Worm (Caenorhabditis elegans) whole organism, young adult: ENCODE measurements around the gene fbxa-183.

ENCODE experiments used
- F10E7.11 ChIP-seq: sonication (generic microtip); optimal IDR thresholded peaks from 2 replicates; lab custom pipeline; 2017; ENCODE audit warnings: mild to moderate bottlenecking, missing genetic modification characterization, moderate library complexity, missing compliant biosample characterization
- F22D6.2 ChIP-seq: sonication (generic microtip); optimal IDR thresholded peaks from 2 replicates; lab custom pipeline; 2016; ENCODE audit warnings: mild to moderate bottlenecking, missing genetic modification characterization, missing compliant biosample characterization
- F39B2.1 ChIP-seq: fragments of 200-800 bp; sonication (Bioruptor generic); IDR thresholded peaks from 2 replicates; pipeline ENCODE4 v1.3.6; 2022; ENCODE audit warnings: missing genetic modification reagents, missing genetic modification characterization, missing compliant biosample characterization
- K11D2.4 ChIP-seq: fragments of 200-800 bp; sonication (Bioruptor generic); IDR thresholded peaks from 2 replicates; pipeline ENCODE4 v1.3.6; 2022; ENCODE audit warnings: missing genetic modification reagents, missing genetic modification characterization, missing compliant biosample characterization
- Y53G8AR.9 ChIP-seq: fragments of 200-800 bp; sonication (Bioruptor generic); conservative IDR thresholded peaks from 2 replicates; pipeline ENCODE4 v1.3.6; 2022; ENCODE audit warnings: missing genetic modification reagents, missing genetic modification characterization, missing compliant biosample characterization
- ZK185.1 ChIP-seq: sonication (generic microtip); optimal IDR thresholded peaks from 2 replicates; lab custom pipeline; 2016; ENCODE audit warnings: mild to moderate bottlenecking, missing genetic modification characterization, missing compliant biosample characterization; ENCODE audit not compliant: poor library complexity, severe bottlenecking
- aptf-2 ChIP-seq: fragments of 200-800 bp; sonication (Bioruptor generic); conservative IDR thresholded peaks from 2 replicates; pipeline ENCODE4 v1.3.6; 2022; ENCODE audit warnings: missing genetic modification reagents, missing genetic modification characterization, missing compliant biosample characterization
- atf-7 ChIP-seq: sonication (generic microtip); optimal IDR thresholded peaks from 2 replicates; lab custom pipeline; 2017; ENCODE audit warnings: mild to moderate bottlenecking, missing genetic modification characterization, missing compliant biosample characterization
- attf-6 ChIP-seq: fragments of 200-800 bp; sonication (Bioruptor generic); IDR thresholded peaks from 2 replicates; pipeline ENCODE4 v1.3.6; 2022; ENCODE audit warnings: missing genetic modification reagents, missing genetic modification characterization, missing compliant biosample characterization
- ccch-3 ChIP-seq: fragments of 200-800 bp; sonication (Bioruptor generic); optimal IDR thresholded peaks from 2 replicates; lab custom pipeline; 2018; ENCODE audit warnings: mild to moderate bottlenecking, missing genetic modification characterization, missing compliant biosample characterization
- cebp-1 ChIP-seq, 2 experiments: fragments of 200-800 bp in 1 of 2; sonication (Bioruptor generic) in 1 of 2; sonication (generic microtip) in 1 of 2; IDR thresholded peaks in 1 of 2; optimal IDR thresholded peaks in 1 of 2; 2 replicates each; pipeline versions ENCODE4 v1.3.6 to Lab custom; 2017 to 2022; ENCODE audit warnings: missing compliant biosample characterization in 2 of 2, missing genetic modification characterization in 2 of 2, mild to moderate bottlenecking in 1 of 2, missing genetic modification reagents in 1 of 2, moderate library complexity in 1 of 2
- cebp-2 ChIP-seq: fragments of 200-800 bp; sonication (Bioruptor generic); IDR thresholded peaks from 2 replicates; pipeline ENCODE4 v1.3.6; 2022; ENCODE audit warnings: missing genetic modification characterization, missing compliant biosample characterization
- ceh-58 ChIP-seq: fragments of 200-800 bp; sonication (Bioruptor generic); IDR thresholded peaks from 2 replicates; pipeline ENCODE4 v1.3.6; 2022; ENCODE audit warnings: missing genetic modification characterization, missing compliant biosample characterization
- ceh-79 ChIP-seq: sonication (generic microtip); optimal IDR thresholded peaks from 2 replicates; lab custom pipeline; 2017; ENCODE audit warnings: mild to moderate bottlenecking, missing genetic modification characterization, missing compliant biosample characterization
- dox-1 ChIP-seq: fragments of 200-800 bp; sonication (Bioruptor generic); IDR thresholded peaks from 2 replicates; pipeline ENCODE4 v1.3.6; 2022; ENCODE audit warnings: missing genetic modification reagents, missing genetic modification characterization, missing compliant biosample characterization
- ekl-4 ChIP-seq: fragments of 200-800 bp; sonication (Bioruptor generic); IDR thresholded peaks from 2 replicates; pipeline ENCODE4 v1.3.6; 2022; ENCODE audit warnings: missing genetic modification reagents, missing genetic modification characterization, missing compliant biosample characterization
- ets-4 ChIP-seq: fragments of 200-800 bp; sonication (Bioruptor generic); optimal IDR thresholded peaks from 2 replicates; lab custom pipeline; 2018; ENCODE audit warnings: mild to moderate bottlenecking, missing genetic modification characterization, missing compliant biosample characterization
- gei-17 ChIP-seq: fragments of 200-800 bp; sonication (Bioruptor generic); optimal IDR thresholded peaks from 2 replicates; lab custom pipeline; 2018; ENCODE audit warnings: mild to moderate bottlenecking, missing genetic modification characterization, missing compliant biosample characterization
- him-1 ChIP-seq: sonication (generic microtip); optimal IDR thresholded peaks from 2 replicates; lab custom pipeline; 2016; ENCODE audit warnings: missing genotype, missing genetic modification reagents, missing genetic modification characterization, missing compliant biosample characterization
- hlh-12 ChIP-seq: sonication (generic microtip); optimal IDR thresholded peaks from 2 replicates; lab custom pipeline; 2016; ENCODE audit warnings: missing genetic modification characterization, missing compliant biosample characterization
- hsf-1 ChIP-seq: fragments of 200-800 bp; sonication (Bioruptor generic); IDR thresholded peaks from 2 replicates; pipeline ENCODE4 v1.3.6; 2022; ENCODE audit warnings: missing genetic modification reagents, missing genetic modification characterization, missing compliant biosample characterization
- let-607 ChIP-seq, 2 experiments: fragments of 200-800 bp in 1 of 2; sonication (Bioruptor generic) in 1 of 2; sonication (generic microtip) in 1 of 2; optimal IDR thresholded peaks; 2 replicates each; lab custom pipeline; 2016 to 2018; ENCODE audit warnings: mild to moderate bottlenecking in 2 of 2, missing compliant biosample characterization in 2 of 2, missing genetic modification characterization in 2 of 2, moderate library complexity in 2 of 2, missing genotype in 1 of 2
- lin-26 ChIP-seq: fragments of 200-800 bp; sonication (Bioruptor generic); IDR thresholded peaks from 2 replicates; pipeline ENCODE4 v1.3.6; 2022; ENCODE audit warnings: missing genetic modification reagents, missing genetic modification characterization, missing compliant biosample characterization
- lin-35 ChIP-seq, 3 experiments: fragments of 150-350 bp in 2 of 3; sonication (generic microtip) in 1 of 3; optimal IDR thresholded peaks; 2 replicates each; lab custom pipeline; 2014 to 2018; ENCODE audit warnings: missing biosample characterization in 3 of 3, missing genetic modification characterization in 3 of 3, missing genetic modification reagents in 3 of 3
- madf-8 ChIP-seq: fragments of 200-800 bp; sonication (Bioruptor generic); conservative IDR thresholded peaks from 2 replicates; pipeline ENCODE4 v1.3.6; 2022; ENCODE audit warnings: missing genetic modification reagents, missing genetic modification characterization, missing compliant biosample characterization
- nhr-80 ChIP-seq: sonication (generic microtip); optimal IDR thresholded peaks from 2 replicates; lab custom pipeline; 2016; ENCODE audit warnings: missing genetic modification characterization, missing compliant biosample characterization
- nhr-90 ChIP-seq: sonication (generic microtip); optimal IDR thresholded peaks from 2 replicates; lab custom pipeline; 2016; ENCODE audit warnings: missing genotype, mild to moderate bottlenecking, missing genetic modification characterization, missing compliant biosample characterization
- pbrm-1 ChIP-seq: fragments of 200-800 bp; sonication (Bioruptor generic); IDR thresholded peaks from 2 replicates; pipeline ENCODE4 v1.3.6; 2022; ENCODE audit warnings: missing genetic modification reagents, missing genetic modification characterization, missing compliant biosample characterization
- pha-4 ChIP-seq: fragments of 150-350 bp; sonication (generic microtip); optimal IDR thresholded peaks from 2 replicates; lab custom pipeline; 2014; ENCODE audit warnings: missing biosample characterization, missing genetic modification reagents, missing genetic modification characterization
- rec-8 ChIP-seq, 2 experiments: sonication (generic microtip); optimal IDR thresholded peaks; 2 replicates each; lab custom pipeline; 2016; ENCODE audit warnings: mild to moderate bottlenecking in 2 of 2, missing genetic modification characterization in 2 of 2, missing genetic modification reagents in 2 of 2, missing genotype in 2 of 2, missing biosample characterization in 1 of 2, missing compliant biosample characterization in 1 of 2, moderate library complexity in 1 of 2
- repo-1 ChIP-seq: sonication (generic microtip); optimal IDR thresholded peaks from 2 replicates; lab custom pipeline; 2017; ENCODE audit warnings: mild to moderate bottlenecking, missing genetic modification characterization, missing compliant biosample characterization
- tbp1 ChIP-seq: fragments of 200-800 bp; sonication (Bioruptor generic); optimal IDR thresholded peaks from 2 replicates; lab custom pipeline; 2018; ENCODE audit warnings: mild to moderate bottlenecking, missing genetic modification characterization, missing compliant biosample characterization
- tbx-9 ChIP-seq: sonication (generic microtip); optimal IDR thresholded peaks from 2 replicates; lab custom pipeline; 2016; ENCODE audit warnings: borderline replicate concordance, missing genetic modification characterization, inconsistent platforms, missing compliant biosample characterization
- unc-62 ChIP-seq: fragments of 150-350 bp; optimal IDR thresholded peaks from 2 replicates; lab custom pipeline; 2014; ENCODE audit warnings: missing biosample characterization, missing genetic modification reagents, missing genetic modification characterization

The fbxa-183 gene

DNA sequence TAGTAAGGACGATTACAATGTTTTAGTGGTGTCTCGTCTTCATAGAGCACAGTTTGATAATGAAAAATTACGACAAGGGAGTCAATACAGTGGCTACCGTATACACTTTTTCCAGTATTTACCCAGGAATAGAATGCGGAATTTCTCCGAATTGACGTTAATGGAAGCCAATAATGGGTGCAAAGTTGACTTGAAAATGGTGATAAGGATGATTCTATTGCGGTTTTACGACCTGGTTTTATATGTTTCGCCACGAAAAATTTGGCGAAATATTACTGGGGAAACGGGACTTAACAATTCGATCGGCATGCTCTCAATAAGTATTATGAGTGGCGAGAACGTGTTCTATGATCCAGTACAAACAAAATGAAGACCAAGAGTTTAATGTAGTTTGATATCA lies 37.3 kb upstream of the fbxa-183 start:
- TF ChIP-seq ekl-4 (GFP tag; lab: Robert Waterston, UW) (no peak), F22D6.2 (tag; lab: Kevin White, UChicago) (no peak), ccch-3 (GFP tag; lab: Kevin White, UChicago) (no peak), dox-1 (GFP tag; lab: Robert Waterston, UW) (peak; percentile 6; the same call in 1 of the 2 replicates), Y53G8AR.9 (GFP tag; lab: Robert Waterston, UW) (no peak), nhr-80 (tag; lab: Kevin White, UChicago) (peak; percentile 66), pha-4 (no peak), tbx-9 (no peak), madf-8 (GFP tag; lab: Robert Waterston, UW) (no peak), lin-26 (no peak), lin-35 (GFP tag; optimal IDR thresholded peaks at IDR 0.05; lab: Kevin White, UChicago) (no peak), nhr-90 (tag; lab: Kevin White, UChicago) (no peak), hsf-1 (GFP tag; lab: Robert Waterston, UW) (no peak), atf-7 (no peak), F39B2.1 (GFP tag; lab: Robert Waterston, UW) (no peak), pbrm-1 (no peak)

ce11 chrV:5816470-5817061 lies 34.0 kb upstream of the fbxa-183 start:
- TF ChIP-seq rec-8 (tag; optimal IDR thresholded peaks at IDR 0.05; lab: Kevin White, UChicago) (no peak), hlh-12 (tag; lab: Kevin White, UChicago) (no peak), let-607 (tag; optimal IDR thresholded peaks at IDR 0.05; lab: Kevin White, UChicago) (peak in 1 of 2 experiments; percentile 14), cebp-2 (no peak), cebp-1 (GFP tag; IDR thresholded peaks at IDR 0.05; lab: Robert Waterston, UW) (no peak), cebp-1 (tag; optimal IDR thresholded peaks at IDR 0.05; lab: Kevin White, UChicago) (peak; percentile 52), unc-62 (GFP tag; lab: Kevin White, UChicago) (no peak), lin-26 (no peak), F10E7.11 (tag; lab: Kevin White, UChicago) (no peak), repo-1 (tag; lab: Kevin White, UChicago) (no peak), ZK185.1 (tag; lab: Kevin White, UChicago) (no peak), ets-4 (GFP tag; lab: Kevin White, UChicago) (peak; percentile 38), nhr-80 (tag; lab: Kevin White, UChicago) (peak; percentile 75), gei-17 (GFP tag; lab: Kevin White, UChicago) (no peak), atf-7 (peak; percentile 42), K11D2.4 (GFP tag; lab: Robert Waterston, UW) (no peak), ceh-79 (tag; lab: Kevin White, UChicago) (no peak), attf-6 (GFP tag; lab: Robert Waterston, UW) (no peak), him-1 (tag; lab: Kevin White, UChicago) (no peak), pha-4 (no peak), ceh-58 (no peak), Y53G8AR.9 (GFP tag; lab: Robert Waterston, UW) (no peak), tbp1 (GFP tag; lab: Kevin White, UChicago) (no peak), F22D6.2 (tag; lab: Kevin White, UChicago) (no peak)

- TF ChIP-seq nhr-80 (tag; lab: Kevin White, UChicago) (peak; percentile 77), cebp-1 (GFP tag; IDR thresholded peaks at IDR 0.05; lab: Robert Waterston, UW) (no peak), cebp-1 (tag; optimal IDR thresholded peaks at IDR 0.05; lab: Kevin White, UChicago) (peak; percentile 43), aptf-2 (no peak)
Measured at ce11 chrV:5813060-5813659, 30.6 kb upstream of the fbxa-183 start, which contains the start of gene ZC250.4. TSS of gene ZC250.4 (minus strand) at chrV:5813137.
